Fruit fly (Drosophila melanogaster): ENCODE measurements around the gene HDAC4.

HDAC4 gene

dm6 chrX:13319376-13319883, 34.0 kb upstream of the HDAC4 start:
- TF ChIP-seq CG1620 (GFP tag; optimal IDR thresholded peaks at IDR 0.05) (no peak), bab1 (GFP tag; optimal IDR thresholded peaks at IDR 0.05) (peak; percentile 42), CG7101 (tag; optimal IDR thresholded peaks at IDR 0.05) (peak; percentile 87), CG33017 (tag; optimal IDR thresholded peaks at IDR 0.05) (peak; percentile 73), Hr96 (GFP tag; optimal IDR thresholded peaks at IDR 0.05) (peak; percentile 71), pad (GFP tag; optimal IDR thresholded peaks at IDR 0.05) (peak; percentile 59), CG7045 (GFP tag; optimal IDR thresholded peaks at IDR 0.05) (peak; percentile 44), CG11617 (GFP tag; optimal IDR thresholded peaks at IDR 0.05) (peak; percentile 86), ovo (GFP tag; optimal IDR thresholded peaks at IDR 0.05) (peak; percentile 29), Clk (GFP tag; optimal IDR thresholded peaks at IDR 0.05) (no peak), Mnt (GFP tag; optimal IDR thresholded peaks at IDR 0.05) (peak; percentile 57), CG5204 (GFP tag; optimal IDR thresholded peaks at IDR 0.05) (no peak), tj (GFP tag; optimal IDR thresholded peaks at IDR 0.05) (peak; percentile 78), CG12768 (GFP tag; optimal IDR thresholded peaks at IDR 0.05) (peak; percentile 93), cic (GFP tag; optimal IDR thresholded peaks at IDR 0.05) (peak; percentile 47), CG14711 (tag; optimal IDR thresholded peaks at IDR 0.05) (peak; percentile 76), kay (GFP tag; ENCODE audit: borderline replicate concordance) (peak; percentile 68), cnc (optimal IDR thresholded peaks at IDR 0.05) (no peak), Crg-1 (GFP tag; optimal IDR thresholded peaks at IDR 0.05) (no peak), toe (GFP tag; optimal IDR thresholded peaks at IDR 0.05) (peak; percentile 50)

- TF ChIP-seq tj (GFP tag; optimal IDR thresholded peaks at IDR 0.05) (no peak), kay (GFP tag; ENCODE audit: borderline replicate concordance) (no peak), ovo (GFP tag; optimal IDR thresholded peaks at IDR 0.05) (no peak), cic (GFP tag; optimal IDR thresholded peaks at IDR 0.05) (no peak), CG7101 (tag; optimal IDR thresholded peaks at IDR 0.05) (no peak), CG7045 (GFP tag; optimal IDR thresholded peaks at IDR 0.05) (no peak), Clk (GFP tag; optimal IDR thresholded peaks at IDR 0.05) (no peak), CG14711 (tag; optimal IDR thresholded peaks at IDR 0.05) (no peak), CG33017 (tag; optimal IDR thresholded peaks at IDR 0.05) (no peak), CG12768 (GFP tag; optimal IDR thresholded peaks at IDR 0.05) (no peak), bab1 (GFP tag; optimal IDR thresholded peaks at IDR 0.05) (no peak), Mnt (GFP tag; optimal IDR thresholded peaks at IDR 0.05) (no peak), CG1620 (GFP tag; optimal IDR thresholded peaks at IDR 0.05) (no peak), CG5204 (GFP tag; optimal IDR thresholded peaks at IDR 0.05) (no peak), cnc (optimal IDR thresholded peaks at IDR 0.05) (no peak), pad (GFP tag; optimal IDR thresholded peaks at IDR 0.05) (no peak), Hr96 (GFP tag; optimal IDR thresholded peaks at IDR 0.05) (no peak), CG11617 (GFP tag; optimal IDR thresholded peaks at IDR 0.05) (no peak), Crg-1 (GFP tag; optimal IDR thresholded peaks at IDR 0.05) (no peak), toe (GFP tag; optimal IDR thresholded peaks at IDR 0.05) (no peak)
Measured at dm6 chrX:13315463-13315817, 30.0 kb upstream of the HDAC4 start.

- TF ChIP-seq ovo (GFP tag; optimal IDR thresholded peaks at IDR 0.05) (peak; percentile 48), CG5204 (GFP tag; optimal IDR thresholded peaks at IDR 0.05) (no peak)
Measured at dm6 chrX:13314789-13315462, 29.5 kb upstream of the HDAC4 start.

- no peak for TF ChIP-seq Mnt (GFP tag; optimal IDR thresholded peaks at IDR 0.05)
- TF ChIP-seq toe (GFP tag; optimal IDR thresholded peaks at IDR 0.05) = no peak
- no peak for TF ChIP-seq CG1620 (GFP tag; optimal IDR thresholded peaks at IDR 0.05)
- no peak for TF ChIP-seq CG12768 (GFP tag; optimal IDR thresholded peaks at IDR 0.05)
- TF ChIP-seq CG33017 (tag; optimal IDR thresholded peaks at IDR 0.05) = no peak
- no peak for TF ChIP-seq cnc (optimal IDR thresholded peaks at IDR 0.05)
- no peak for TF ChIP-seq Clk (GFP tag; optimal IDR thresholded peaks at IDR 0.05)
- no peak for TF ChIP-seq kay (GFP tag; ENCODE audit: borderline replicate concordance)
- no peak for TF ChIP-seq bab1 (GFP tag; optimal IDR thresholded peaks at IDR 0.05)
- TF ChIP-seq CG11617 (GFP tag; optimal IDR thresholded peaks at IDR 0.05) = no peak
- TF ChIP-seq CG5204 (GFP tag; optimal IDR thresholded peaks at IDR 0.05) = no peak
- TF ChIP-seq Crg-1 (GFP tag; optimal IDR thresholded peaks at IDR 0.05) = no peak
Measured at dm6 chrX:13314323-13314722, 28.9 kb upstream of the HDAC4 start.

- TF ChIP-seq toe (GFP tag; optimal IDR thresholded peaks at IDR 0.05) (no peak), tj (GFP tag; optimal IDR thresholded peaks at IDR 0.05) (no peak), bab1 (GFP tag; optimal IDR thresholded peaks at IDR 0.05) (no peak), cnc (optimal IDR thresholded peaks at IDR 0.05) (no peak), CG33017 (tag; optimal IDR thresholded peaks at IDR 0.05) (no peak), kay (GFP tag; ENCODE audit: borderline replicate concordance) (no peak), pad (GFP tag; optimal IDR thresholded peaks at IDR 0.05) (no peak), Mnt (GFP tag; optimal IDR thresholded peaks at IDR 0.05) (no peak)
Measured at dm6 chrX:13313133-13313532, 27.7 kb upstream of the HDAC4 start.

dm6 chrX:13312200-13312599, 26.8 kb upstream of the HDAC4 start:
- TF ChIP-seq CG33017 (tag; optimal IDR thresholded peaks at IDR 0.05) (peak; percentile 4), toe (GFP tag; optimal IDR thresholded peaks at IDR 0.05) (no peak), tj (GFP tag; optimal IDR thresholded peaks at IDR 0.05) (peak; percentile 32), Crg-1 (GFP tag; optimal IDR thresholded peaks at IDR 0.05) (no peak), CG14711 (tag; optimal IDR thresholded peaks at IDR 0.05) (peak; percentile 39), CG5204 (GFP tag; optimal IDR thresholded peaks at IDR 0.05) (no peak), CG12768 (GFP tag; optimal IDR thresholded peaks at IDR 0.05) (peak; percentile 6), CG11617 (GFP tag; optimal IDR thresholded peaks at IDR 0.05) (peak; percentile 24), kay (GFP tag; ENCODE audit: borderline replicate concordance) (no peak), CG1620 (GFP tag; optimal IDR thresholded peaks at IDR 0.05) (no peak), CG7101 (tag; optimal IDR thresholded peaks at IDR 0.05) (peak; percentile 56), cic (GFP tag; optimal IDR thresholded peaks at IDR 0.05) (no peak), pad (GFP tag; optimal IDR thresholded peaks at IDR 0.05) (peak; percentile 9), CG7045 (GFP tag; optimal IDR thresholded peaks at IDR 0.05) (peak; percentile 32), Hr96 (GFP tag; optimal IDR thresholded peaks at IDR 0.05) (no peak)

Data from whole organism, adult.